Fruit fly (Drosophila melanogaster): ENCODE results near the gene brwl.

DNA sequence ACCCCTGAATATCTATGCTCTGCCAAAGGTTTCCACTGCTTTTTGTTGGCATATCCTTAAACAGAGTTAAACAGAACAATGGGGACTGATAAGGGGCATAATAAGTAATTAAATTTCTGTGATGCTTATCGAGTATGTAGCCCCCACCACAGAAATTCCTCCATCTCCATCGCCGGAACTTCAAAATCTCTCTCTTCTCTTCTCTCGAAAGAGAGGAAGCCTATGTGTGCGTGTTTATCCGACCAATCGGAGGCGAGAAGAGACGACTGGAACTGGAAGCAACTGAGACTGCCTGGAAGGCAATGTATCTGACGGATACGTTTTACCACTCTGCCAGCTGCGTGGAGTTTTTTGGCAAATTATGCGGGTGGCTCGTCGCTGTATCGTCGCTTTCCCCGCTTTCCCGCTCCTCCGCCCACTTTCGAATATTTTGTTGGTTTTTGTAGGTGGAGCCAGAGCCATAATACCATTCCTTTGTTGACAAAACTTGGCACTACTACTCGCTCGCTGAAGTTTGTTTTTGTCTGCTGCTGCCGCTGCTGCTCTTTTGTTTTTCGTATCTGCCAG is 39.4 kb downstream of the brwl start, which contains the start of gene gcm2:
- TF ChIP-seq CG6254 (GFP tag; optimal IDR thresholded peaks at IDR 0.05), result no peak
- TF ChIP-seq CG17385 (GFP tag; optimal IDR thresholded peaks at IDR 0.05), result no peak
